Worm (Caenorhabditis elegans): ENCODE data around the gene gob-1.
A peak's percentile ranks its signal among the peaks of the same experiment; 100 is the strongest.

Gene gob-1

ce11 chrX:15494154-15494553, 752 bp downstream of the gob-1 start:
- TF ChIP-seq egl-27 (tag; optimal IDR thresholded peaks at IDR 0.05): no peak
- peak; percentile 54 for TF ChIP-seq elt-2 (tag; optimal IDR thresholded peaks at IDR 0.05)
- no peak for TF ChIP-seq lin-15B (tag; optimal IDR thresholded peaks at IDR 0.05)
- no peak for TF ChIP-seq ZK546.5 (tag; optimal IDR thresholded peaks at IDR 0.05)
- TF ChIP-seq ztf-11 (tag; optimal IDR thresholded peaks at IDR 0.05): no peak
- TF ChIP-seq nhr-43 (tag; optimal IDR thresholded peaks at IDR 0.05; ENCODE audit: poor library complexity, severe bottlenecking): peak; percentile 30
- no peak for TF ChIP-seq lin-39 (tag; optimal IDR thresholded peaks at IDR 0.05)
- no peak for TF ChIP-seq egl-5 (tag; optimal IDR thresholded peaks at IDR 0.05)
- peak; percentile 53 for TF ChIP-seq pqm-1 (tag; optimal IDR thresholded peaks at IDR 0.05)

- TF ChIP-seq lsy-12 (tag; optimal IDR thresholded peaks at IDR 0.05) (peak; percentile 3), daf-12 (tag; optimal IDR thresholded peaks at IDR 0.05) (no peak), lin-39 (tag; optimal IDR thresholded peaks at IDR 0.05) (peak; percentile 45), pha-4 (tag; optimal IDR thresholded peaks at IDR 0.05) (peak; percentile 14), nhr-43 (tag; optimal IDR thresholded peaks at IDR 0.05; ENCODE audit: poor library complexity, severe bottlenecking) (peak; percentile 47), nhr-25 (tag; optimal IDR thresholded peaks at IDR 0.05) (peak; percentile 48), nhr-23 (tag; optimal IDR thresholded peaks at IDR 0.05) (peak; percentile 73), mml-1 (tag; optimal IDR thresholded peaks at IDR 0.05) (no peak), ama-1 (optimal IDR thresholded peaks at IDR 0.05) (peak; percentile 48), mdl-1 (tag; optimal IDR thresholded peaks at IDR 0.05) (peak; percentile 45), elt-2 (tag; optimal IDR thresholded peaks at IDR 0.05) (peak; percentile 16), ceh-82 (tag; optimal IDR thresholded peaks at IDR 0.05) (no peak), nfya-1 (tag; optimal IDR thresholded peaks at IDR 0.05; ENCODE audit: insufficient read depth) (peak; percentile 36)
Observed at ce11 chrX:15496927-15497605, 3.7 kb downstream of the gob-1 start, which contains the start of gene suox-1. suox-1 (plus strand) TSS chrX:15497555.

- TF ChIP-seq pha-4 (tag; optimal IDR thresholded peaks at IDR 0.05): no peak
- TF ChIP-seq elt-3 (tag; optimal IDR thresholded peaks at IDR 0.05): no peak
- TF ChIP-seq pqm-1 (tag; optimal IDR thresholded peaks at IDR 0.05): no peak
- no peak for TF ChIP-seq mdl-1 (tag; optimal IDR thresholded peaks at IDR 0.05)
- TF ChIP-seq egl-5 (tag; optimal IDR thresholded peaks at IDR 0.05): no peak
- TF ChIP-seq nhr-23 (tag; optimal IDR thresholded peaks at IDR 0.05): no peak
- TF ChIP-seq jun-1 (tag; optimal IDR thresholded peaks at IDR 0.05): no peak
- TF ChIP-seq nhr-25 (tag; optimal IDR thresholded peaks at IDR 0.05): no peak
- no peak for TF ChIP-seq fos-1 (tag; optimal IDR thresholded peaks at IDR 0.05)
- no peak for TF ChIP-seq nhr-11 (tag; optimal IDR thresholded peaks at IDR 0.05)
- TF ChIP-seq sea-2 (GFP tag; optimal IDR thresholded peaks at IDR 0.05): no peak
- no peak for TF ChIP-seq nhr-43 (tag; optimal IDR thresholded peaks at IDR 0.05; ENCODE audit: poor library complexity, severe bottlenecking)
Observed at ce11 chrX:15502455-15503174, 9.2 kb downstream of the gob-1 start, which contains the start of gene H13N06.7. H13N06.7 (plus strand) TSS chrX:15503124.

ce11 chrX:15504795-15505194, 11.4 kb downstream of the gob-1 start, which contains the start of gene tbh-1:
tbh-1 (minus strand) TSS chrX:15504895.
- TF ChIP-seq elt-2 (tag; optimal IDR thresholded peaks at IDR 0.05) (no peak), fos-1 (tag; optimal IDR thresholded peaks at IDR 0.05) (no peak), skn-1 (tag; optimal IDR thresholded peaks at IDR 0.05) (no peak), nhr-12 (tag; optimal IDR thresholded peaks at IDR 0.05) (no peak)

- TF ChIP-seq lsy-12 (tag; optimal IDR thresholded peaks at IDR 0.05): no peak
- TF ChIP-seq lin-39 (tag; optimal IDR thresholded peaks at IDR 0.05): peak; percentile 59
- peak; percentile 6 for TF ChIP-seq ceh-28 (tag; optimal IDR thresholded peaks at IDR 0.05)
- TF ChIP-seq lin-15B (tag; optimal IDR thresholded peaks at IDR 0.05): peak; percentile 41
- no peak for TF ChIP-seq snpc-4 (tag; optimal IDR thresholded peaks at IDR 0.05)
- peak; percentile 36 for TF ChIP-seq hmg-11 (tag; optimal IDR thresholded peaks at IDR 0.05)
Observed at ce11 chrX:15507830-15508347, 14.5 kb downstream of the gob-1 start, which contains the start of gene zipt-7.2. zipt-7.2 (minus strand) TSS chrX:15507880.
